Worm (Caenorhabditis elegans): ENCODE results near the gene C14A11.6.

- no peak for TF ChIP-seq mxl-3 (GFP tag; optimal IDR thresholded peaks at IDR 0.05)
- TF ChIP-seq mdt-29 (GFP tag; IDR thresholded peaks at IDR 0.05) = no peak
- TF ChIP-seq lsy-2 (tag; optimal IDR thresholded peaks at IDR 0.05) = no peak
- no peak for TF ChIP-seq nhr-6 (tag; optimal IDR thresholded peaks at IDR 0.05)
- TF ChIP-seq ama-1 (optimal IDR thresholded peaks at IDR 0.05) = no peak
- TF ChIP-seq mxl-2 (GFP tag; conservative IDR thresholded peaks at IDR 0.05) = no peak
- TF ChIP-seq fkh-10 (GFP tag; optimal IDR thresholded peaks at IDR 0.05) = no peak
- TF ChIP-seq mes-2 (tag; optimal IDR thresholded peaks at IDR 0.05; ENCODE audit: poor library complexity, severe bottlenecking) = no peak
- no peak for TF ChIP-seq nhr-41 (GFP tag; IDR thresholded peaks at IDR 0.05)
- no peak for TF ChIP-seq mdl-1 (tag; optimal IDR thresholded peaks at IDR 0.05)
- no peak for TF ChIP-seq nhr-77 (tag; optimal IDR thresholded peaks at IDR 0.05)
- no peak for TF ChIP-seq nhr-237 (tag; optimal IDR thresholded peaks at IDR 0.05)
These were observed 42.2 kb downstream of the C14A11.6 start, which contains the start of gene cgef-1 for ce11 chrX:2771742-2772141.
